Fruit fly (Drosophila melanogaster) whole organism, embryonic: ENCODE data around the gene CG15201.
A peak's percentile ranks its signal among the peaks of the same experiment; 100 is the strongest.

Experiments used
- Antp ChIP-seq: fragments of 200-800 bp; sonication (Bioruptor generic); optimal IDR thresholded peaks from 3 replicates; lab custom pipeline; 2016; ENCODE audit warnings: missing biosample characterization, missing genetic modification characterization
- Awh ChIP-seq: fragments of 200-800 bp; sonication (Bioruptor generic); IDR thresholded peaks from 2 replicates; pipeline ENCODE4, ENCODE4 v1.3.6; 2022; ENCODE audit warnings: missing biosample characterization, missing genetic modification characterization
- B-H1 ChIP-seq: fragments of 200-800 bp; sonication (Bioruptor generic); IDR thresholded peaks from 3 replicates; pipeline ENCODE4 v1.3.6; 2022; ENCODE audit warnings: missing biosample characterization, missing genetic modification characterization
- CG10274 ChIP-seq: fragments of 200-800 bp; sonication (Bioruptor generic); optimal IDR thresholded peaks from 3 replicates; lab custom pipeline; 2017; ENCODE audit warnings: missing biosample characterization, mild to moderate bottlenecking, missing genetic modification characterization
- CG10979 ChIP-seq: fragments of 200-800 bp; sonication (Bioruptor generic); optimal IDR thresholded peaks from 2 replicates; lab custom pipeline; 2018; ENCODE audit warnings: missing biosample characterization, mild to moderate bottlenecking, missing genetic modification characterization, moderate library complexity
- CG12219 ChIP-seq: fragments of 200-800 bp; sonication (Bioruptor generic); optimal IDR thresholded peaks from 3 replicates; lab custom pipeline; 2018; ENCODE audit warnings: missing biosample characterization, mild to moderate bottlenecking, missing genetic modification characterization
- CG12769 ChIP-seq: fragments of 200-800 bp; sonication (Bioruptor generic); optimal IDR thresholded peaks from 2 replicates; lab custom pipeline; 2019; ENCODE audit warnings: missing biosample characterization, mild to moderate bottlenecking, missing genetic modification characterization, moderate library complexity
- CG14710 ChIP-seq: fragments of 200-800 bp; sonication (Bioruptor generic); optimal IDR thresholded peaks from 3 replicates; lab custom pipeline; 2019; ENCODE audit warnings: missing biosample characterization, mild to moderate bottlenecking, missing genetic modification characterization, moderate library complexity
- CG17385 ChIP-seq: fragments of 200-800 bp; sonication (Bioruptor generic); optimal IDR thresholded peaks from 3 replicates; lab custom pipeline; 2018; ENCODE audit warnings: missing biosample characterization, mild to moderate bottlenecking, missing genetic modification characterization
- CG32767 ChIP-seq: fragments of 200-800 bp; sonication (Bioruptor generic); IDR thresholded peaks from 2 replicates; pipeline ENCODE4 v1.3.6; 2022; ENCODE audit warnings: missing biosample characterization, missing genetic modification characterization
- CG3407 ChIP-seq: fragments of 200-800 bp; sonication (Bioruptor generic); optimal IDR thresholded peaks from 2 replicates; lab custom pipeline; 2018; ENCODE audit warnings: missing biosample characterization, mild to moderate bottlenecking, missing genetic modification characterization
- CG4424 ChIP-seq: fragments of 200-800 bp; sonication (Bioruptor generic); optimal IDR thresholded peaks from 3 replicates; lab custom pipeline; 2016; ENCODE audit warnings: missing biosample characterization, missing genetic modification characterization
- CG4707 ChIP-seq: fragments of 200-800 bp; sonication (Bioruptor generic); optimal IDR thresholded peaks from 2 replicates; lab custom pipeline; 2018; ENCODE audit warnings: missing biosample characterization, mild to moderate bottlenecking, missing genetic modification characterization, moderate library complexity
- CG9437 ChIP-seq: fragments of 200-800 bp; sonication (Bioruptor generic); optimal IDR thresholded peaks from 2 replicates; lab custom pipeline; 2018; ENCODE audit warnings: missing biosample characterization, mild to moderate bottlenecking, missing genetic modification characterization
- CG9609 ChIP-seq: fragments of 200-800 bp; sonication (Bioruptor generic); optimal IDR thresholded peaks from 3 replicates; lab custom pipeline; 2016; ENCODE audit warnings: missing biosample characterization, missing genetic modification characterization
- CG9876 ChIP-seq: fragments of 200-800 bp; sonication (Bioruptor generic); optimal IDR thresholded peaks from 2 replicates; lab custom pipeline; 2016; ENCODE audit warnings: missing biosample characterization, missing genetic modification characterization
- CG9932 ChIP-seq: fragments of 200-800 bp; sonication (Bioruptor generic); IDR thresholded peaks from 2 replicates; pipeline ENCODE4 v1.3.6; 2022; ENCODE audit warnings: missing biosample characterization, missing genetic modification characterization
- Fer2 ChIP-seq: fragments of 200-800 bp; sonication (Bioruptor generic); optimal IDR thresholded peaks from 2 replicates; lab custom pipeline; 2018; ENCODE audit warnings: missing biosample characterization, mild to moderate bottlenecking, missing genetic modification characterization, moderate library complexity
- Mes4 ChIP-seq: fragments of 200-800 bp; sonication (Bioruptor generic); optimal IDR thresholded peaks from 2 replicates; lab custom pipeline; 2016; ENCODE audit warnings: missing biosample characterization, missing genetic modification characterization
- Nf-YA ChIP-seq: fragments of 200-800 bp; sonication (Bioruptor generic); IDR thresholded peaks from 2 replicates; pipeline ENCODE4 v1.3.6; 2022; ENCODE audit warnings: missing biosample characterization, missing genetic modification characterization
- Opbp ChIP-seq: fragments of 200-800 bp; sonication (Bioruptor generic); IDR thresholded peaks from 3 replicates; pipeline ENCODE4 v1.3.6; 2022; ENCODE audit warnings: missing biosample characterization, missing genetic modification characterization; ENCODE audit not compliant: partially characterized antibody
- Trl ChIP-seq, 3 experiments: fragments of >200 bp in 2 of 3; fragments of 200-800 bp in 1 of 3; sonication (Bioruptor generic) in 1 of 3; optimal IDR thresholded peaks; 2 replicates in 1 of 3; 3 replicates in 2 of 3; lab custom pipeline; 2016 to 2017; ENCODE audit warnings: missing biosample characterization in 1 of 3, missing genetic modification characterization in 1 of 3
- Xbp1 ChIP-seq: fragments of 200-800 bp; sonication (Bioruptor generic); optimal IDR thresholded peaks from 3 replicates; lab custom pipeline; 2016; ENCODE audit warnings: missing biosample characterization, mild to moderate bottlenecking, missing genetic modification characterization
- ac ChIP-seq: fragments of 200-800 bp; sonication (Bioruptor generic); optimal IDR thresholded peaks from 3 replicates; lab custom pipeline; 2017; ENCODE audit warnings: missing biosample characterization, mild to moderate bottlenecking, missing genetic modification characterization
- ash1 ChIP-seq: fragments of 200-800 bp; sonication (Bioruptor generic); optimal IDR thresholded peaks from 2 replicates; lab custom pipeline; 2018; ENCODE audit warnings: missing biosample characterization, mild to moderate bottlenecking, missing genetic modification characterization
- chn ChIP-seq: fragments of 200-800 bp; sonication (Bioruptor generic); optimal IDR thresholded peaks from 2 replicates; lab custom pipeline; 2016; ENCODE audit warnings: missing biosample characterization, missing genetic modification characterization
- croc ChIP-seq: fragments of 200-800 bp; sonication (Bioruptor generic); conservative IDR thresholded peaks from 3 replicates; pipeline ENCODE4 v1.3.6; 2022; ENCODE audit warnings: missing biosample characterization, missing genetic modification characterization
- da ChIP-seq: fragments of 200-800 bp; sonication (Bioruptor generic); optimal IDR thresholded peaks from 2 replicates; lab custom pipeline; 2016; ENCODE audit warnings: missing biosample characterization, missing genetic modification characterization
- danr ChIP-seq: fragments of 200-800 bp; sonication (Bioruptor generic); IDR thresholded peaks from 2 replicates; pipeline ENCODE4 v1.3.6; 2022; ENCODE audit warnings: missing biosample characterization, missing genetic modification characterization
- dysf ChIP-seq: fragments of 200-800 bp; sonication (Bioruptor generic); IDR thresholded peaks from 3 replicates; pipeline ENCODE4 v1.3.6; 2022; ENCODE audit warnings: missing biosample characterization, missing genetic modification characterization
- esg ChIP-seq: fragments of 200-800 bp; sonication (Bioruptor generic); conservative IDR thresholded peaks from 2 replicates; pipeline ENCODE4 v1.3.6; 2022; ENCODE audit warnings: missing biosample characterization, missing genetic modification characterization
- exex ChIP-seq: fragments of 200-800 bp; sonication (Bioruptor generic); optimal IDR thresholded peaks from 4 replicates; lab custom pipeline; 2018; ENCODE audit warnings: missing biosample characterization, mild to moderate bottlenecking, missing genetic modification characterization, moderate library complexity
- jumu ChIP-seq: fragments of 200-800 bp; sonication (Bioruptor generic); optimal IDR thresholded peaks from 3 replicates; lab custom pipeline; 2016; ENCODE audit warnings: missing biosample characterization, missing genetic modification characterization
- klu ChIP-seq: fragments of 200-800 bp; sonication (Bioruptor generic); IDR thresholded peaks from 2 replicates; pipeline ENCODE4 v1.3.6; 2022; ENCODE audit warnings: missing biosample characterization, missing genetic modification characterization
- lilli ChIP-seq: fragments of 200-800 bp; sonication (Bioruptor generic); optimal IDR thresholded peaks from 3 replicates; lab custom pipeline; 2016; ENCODE audit warnings: missing biosample characterization, missing genetic modification characterization
- luna ChIP-seq: fragments of 200-800 bp; sonication (Bioruptor generic); optimal IDR thresholded peaks from 2 replicates; lab custom pipeline; 2016; ENCODE audit warnings: missing biosample characterization, missing genetic modification characterization
- pb ChIP-seq: fragments of 200-800 bp; sonication (Bioruptor generic); optimal IDR thresholded peaks from 3 replicates; lab custom pipeline; 2016; ENCODE audit warnings: missing biosample characterization, missing genetic modification characterization
- pfk ChIP-seq: fragments of 200-800 bp; sonication (Bioruptor generic); optimal IDR thresholded peaks from 2 replicates; lab custom pipeline; 2018; ENCODE audit warnings: missing biosample characterization, mild to moderate bottlenecking, missing genetic modification characterization, moderate library complexity
- phol ChIP-seq: fragments of 200-800 bp; sonication (Bioruptor generic); optimal IDR thresholded peaks from 3 replicates; lab custom pipeline; 2018; ENCODE audit warnings: missing biosample characterization, mild to moderate bottlenecking, missing genetic modification characterization, moderate library complexity
- salm ChIP-seq: fragments of 200-800 bp; sonication (Bioruptor generic); optimal IDR thresholded peaks from 2 replicates; lab custom pipeline; 2018; ENCODE audit warnings: missing biosample characterization, mild to moderate bottlenecking, missing genetic modification characterization
- scrt ChIP-seq: fragments of 200-800 bp; sonication (Bioruptor generic); optimal IDR thresholded peaks from 2 replicates; lab custom pipeline; 2018; ENCODE audit warnings: missing biosample characterization, mild to moderate bottlenecking, missing genetic modification characterization, moderate library complexity
- sisA ChIP-seq: fragments of 200-800 bp; sonication (Bioruptor generic); IDR thresholded peaks from 2 replicates; pipeline ENCODE4 v1.3.6; 2022; ENCODE audit warnings: missing biosample characterization, missing genetic modification characterization
- slp2 ChIP-seq: fragments of 200-800 bp; sonication (Bioruptor generic); optimal IDR thresholded peaks from 2 replicates; lab custom pipeline; 2016; ENCODE audit warnings: missing biosample characterization, missing genetic modification characterization
- tgo ChIP-seq: fragments of 200-800 bp; sonication (Bioruptor generic); IDR thresholded peaks from 3 replicates; pipeline ENCODE4 v1.3.6; 2022; ENCODE audit warnings: missing biosample characterization, missing genetic modification characterization
- twi ChIP-seq: fragments of 200-800 bp; optimal IDR thresholded peaks from 2 replicates; lab custom pipeline; 2019; ENCODE audit warnings: missing biosample characterization, mild to moderate bottlenecking, missing genetic modification characterization, moderate library complexity
- usp ChIP-seq: fragments of >200 bp; optimal IDR thresholded peaks from 2 replicates; lab custom pipeline; 2017; ENCODE audit warnings: missing biosample characterization, missing genetic modification characterization
- wor ChIP-seq: fragments of 200-800 bp; sonication (Bioruptor generic); IDR thresholded peaks from 2 replicates; pipeline ENCODE4 v1.3.6; 2022; ENCODE audit warnings: missing biosample characterization, missing genetic modification characterization
- zfh2 ChIP-seq: fragments of 200-800 bp; sonication (Bioruptor generic); optimal IDR thresholded peaks from 2 replicates; lab custom pipeline; 2016; ENCODE audit warnings: missing biosample characterization, missing genetic modification characterization

The CG15201 gene

dm6 chrX:11153826-11154510, 10.0 kb downstream of the CG15201 start, which contains the start of the genes rtv and Dlic (continued):
- TF ChIP-seq ac (GFP tag; lab: Kevin White, UChicago) (no peak), exex (peak; percentile 20), jumu (GFP tag; lab: Kevin White, UChicago) (peak; percentile 11), CG10274 (no peak)

DNA sequence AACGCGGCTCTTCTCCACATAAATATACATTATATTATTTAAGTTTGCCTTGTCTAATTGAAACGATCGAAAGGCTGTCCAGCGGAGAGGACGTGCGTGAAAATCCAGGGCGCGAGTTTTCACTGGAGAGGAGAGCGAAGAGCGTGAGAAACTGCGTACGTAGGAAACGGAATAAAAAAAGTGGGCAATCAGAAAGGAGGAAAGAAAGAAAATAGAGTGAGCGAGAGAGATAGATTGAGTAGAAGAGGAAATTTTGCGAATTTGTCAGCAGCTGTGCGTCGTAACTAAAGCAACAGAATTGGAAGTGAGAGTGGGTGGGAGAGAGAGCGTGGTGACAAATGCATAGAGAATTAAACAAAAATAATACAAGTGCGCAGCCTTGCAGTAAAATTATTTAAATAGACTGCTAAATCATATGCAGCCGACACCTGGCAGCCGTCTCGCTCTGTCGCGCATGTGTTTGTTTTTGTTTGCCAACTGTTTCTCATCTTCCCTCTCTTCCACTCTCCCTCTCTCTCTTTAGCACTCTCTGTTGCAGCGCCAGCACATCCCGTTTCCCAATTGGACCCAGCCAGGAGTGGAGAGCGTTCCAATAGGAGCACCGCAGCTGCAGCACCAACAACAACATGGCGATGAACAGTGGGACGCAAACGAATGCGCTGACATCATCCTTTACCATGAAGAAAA, 10.7 kb downstream of the CG15201 start:
- TF ChIP-seq CG32767 (0 out of 2 replicates have a peak, but pooled peaks have one; percentile 31), dysf (GFP tag; lab: Robert Waterston, UW) (no peak), CG3407 (GFP tag; lab: Kevin White, UChicago) (no peak), CG17385 (peak; percentile 70), B-H1 (GFP tag; lab: Robert Waterston, UW) (no peak), tgo (GFP tag; lab: Robert Waterston, UW) (no peak), salm (tag; lab: Kevin White, UChicago) (no peak), pb (no peak), sisA (GFP tag; lab: Robert Waterston, UW) (no peak), esg (GFP tag; lab: Robert Waterston, UW) (no peak), CG12219 (GFP tag; lab: Kevin White, UChicago) (no peak), Awh (GFP tag; lab: Robert Waterston, UW) (no peak), wor (GFP tag; lab: Robert Waterston, UW) (no peak), Mes4 (GFP tag; lab: Kevin White, UChicago) (no peak), CG10979 (tag; lab: Kevin White, UChicago) (no peak), slp2 (GFP tag; lab: Kevin White, UChicago) (no peak), Trl (optimal IDR thresholded peaks at IDR 0.05; lab: Kevin White, UChicago) (peak; percentile 79 to 86), Trl (GFP tag; optimal IDR thresholded peaks at IDR 0.05; lab: Kevin White, UChicago) (no peak), twi (peak; percentile 22), danr (GFP tag; lab: Robert Waterston, UW) (no peak), Opbp (GFP tag; lab: Robert Waterston, UW) (no peak), chn (GFP tag; lab: Kevin White, UChicago) (no peak), usp (GFP tag; lab: Kevin White, UChicago) (no peak), Xbp1 (GFP tag; lab: Kevin White, UChicago) (no peak), CG9609 (no peak), Antp (GFP tag; lab: Kevin White, UChicago) (no peak), da (no peak), croc (GFP tag; lab: Robert Waterston, UW) (no peak), scrt (no peak), CG9932 (GFP tag; lab: Robert Waterston, UW) (no peak), CG4707 (peak; percentile 88), phol (tag; lab: Kevin White, UChicago) (peak; percentile 36), CG9437 (GFP tag; lab: Kevin White, UChicago) (no peak), CG14710 (tag; lab: Kevin White, UChicago) (no peak), klu (GFP tag; lab: Robert Waterston, UW) (no peak), Nf-YA (GFP tag; lab: Robert Waterston, UW) (no peak), CG12769 (tag; lab: Kevin White, UChicago) (peak; percentile 72), CG4424 (no peak), ash1 (GFP tag; lab: Kevin White, UChicago) (no peak), luna (no peak), CG9876 (GFP tag; lab: Kevin White, UChicago) (no peak), Fer2 (no peak), zfh2 (GFP tag; lab: Kevin White, UChicago) (no peak), pfk (GFP tag; lab: Kevin White, UChicago) (no peak), lilli (GFP tag; lab: Kevin White, UChicago) (no peak)
